In genomic region chrII:8269855-8270647, ce11 we compare ENCODE assay signal across 4 worm cellular contexts.
TF ChIP-seq lines count a peak whose summit lies in the region.

Gene tdc-1, plus strand, starts transcription at chrII:8270597.

TF ChIP-seq in whole organism, L1 larva, 84 proteins besides CTCF, POLR2A, EP300 and RAD21:
- TF ChIP-seq lir-3 (tag; optimal IDR thresholded peaks at IDR 0.05; lab: Kevin White, UChicago; ENCODE audit: poor library complexity) (no peak), efl-1 (optimal IDR thresholded peaks at IDR 0.05; lab: Kevin White, UChicago) (no peak), efl-1 (GFP tag; optimal IDR thresholded peaks at IDR 0.05 in 1 of 2; lab: Kevin White, UChicago) (peak in 1 of 2 experiments; percentile 66), ceh-8 (GFP tag; optimal IDR thresholded peaks at IDR 0.05; lab: Kevin White, UChicago) (no peak), mdl-1 (tag; optimal IDR thresholded peaks at IDR 0.05; lab: Kevin White, UChicago) (no peak), F16B12.6 (tag; optimal IDR thresholded peaks at IDR 0.05; lab: Kevin White, UChicago) (no peak), nhr-76 (tag; optimal IDR thresholded peaks at IDR 0.05; lab: Kevin White, UChicago) (no peak), elt-2 (tag; optimal IDR thresholded peaks at IDR 0.05; lab: Kevin White, UChicago) (peak; percentile 20)

TF ChIP-seq in whole organism, L4 larva, 104 proteins besides CTCF, POLR2A, EP300 and RAD21:
- TF ChIP-seq mes-2 (tag; optimal IDR thresholded peaks at IDR 0.05; lab: Kevin White, UChicago; ENCODE audit: poor library complexity, severe bottlenecking) (no peak), ctbp-1 (GFP tag; IDR thresholded peaks at IDR 0.05; lab: Robert Waterston, UW) (no peak), unc-130 (GFP tag; optimal IDR thresholded peaks at IDR 0.05; lab: Kevin White, UChicago) (peak; percentile 7), cey-2 (tag; optimal IDR thresholded peaks at IDR 0.05; lab: Kevin White, UChicago; ENCODE audit: borderline replicate concordance, insufficient read depth) (no peak), madf-5 (GFP tag; IDR thresholded peaks at IDR 0.05; lab: Robert Waterston, UW) (no peak), mxl-3 (GFP tag; optimal IDR thresholded peaks at IDR 0.05; lab: Kevin White, UChicago) (no peak), ceh-32 (tag; optimal IDR thresholded peaks at IDR 0.05; lab: Kevin White, UChicago; ENCODE audit: poor library complexity) (no peak), daf-16 (GFP tag; optimal IDR thresholded peaks at IDR 0.05; lab: Kevin White, UChicago) (no peak), daf-16 (tag; optimal IDR thresholded peaks at IDR 0.05; lab: Kevin White, UChicago) (peak; percentile 11), F44E2.7 (GFP tag; IDR thresholded peaks at IDR 0.05; lab: Robert Waterston, UW) (no peak), hlh-11 (tag; optimal IDR thresholded peaks at IDR 0.05; lab: Kevin White, UChicago) (no peak), dmd-6 (GFP tag; IDR thresholded peaks at IDR 0.05; lab: Robert Waterston, UW) (no peak), unc-62 (GFP tag; optimal IDR thresholded peaks at IDR 0.05 in 1 of 2; lab: Kevin White, UChicago) (peak in 1 of 2 experiments; percentile 80), unc-62 (tag; optimal IDR thresholded peaks at IDR 0.05; lab: Kevin White, UChicago) (no peak)

TF ChIP-seq in whole organism, late embryonic, 69 proteins besides CTCF, POLR2A, EP300 and RAD21:
- TF ChIP-seq pqm-1 (tag; optimal IDR thresholded peaks at IDR 0.05; lab: Kevin White, UChicago) = no peak
- peak; percentile 3 for TF ChIP-seq elt-2 (tag; optimal IDR thresholded peaks at IDR 0.05; lab: Kevin White, UChicago)
- TF ChIP-seq ets-4 (tag; optimal IDR thresholded peaks at IDR 0.05; lab: Kevin White, UChicago) = no peak
- no peak for TF ChIP-seq pha-4 (tag; optimal IDR thresholded peaks at IDR 0.05; lab: Kevin White, UChicago)
- no peak for TF ChIP-seq elt-4 (tag; optimal IDR thresholded peaks at IDR 0.05; lab: Kevin White, UChicago)
- TF ChIP-seq tbx-7 (tag; optimal IDR thresholded peaks at IDR 0.05; lab: Kevin White, UChicago) = no peak

TF ChIP-seq in whole organism, young adult, 124 proteins besides CTCF, POLR2A, EP300 and RAD21:
- no peak for TF ChIP-seq egl-18 (GFP tag; IDR thresholded peaks at IDR 0.05; lab: Robert Waterston, UW)
- no peak for TF ChIP-seq rcor-1 (GFP tag; IDR thresholded peaks at IDR 0.05; lab: Robert Waterston, UW)
- no peak for TF ChIP-seq pbrm-1 (GFP tag; IDR thresholded peaks at IDR 0.05; lab: Robert Waterston, UW)
- TF ChIP-seq C06A6.2 (GFP tag; conservative IDR thresholded peaks at IDR 0.05; lab: Robert Waterston, UW) = no peak
- no peak for TF ChIP-seq lin-26 (GFP tag; IDR thresholded peaks at IDR 0.05; lab: Robert Waterston, UW)
- TF ChIP-seq somi-1 (GFP tag; optimal IDR thresholded peaks at IDR 0.05; lab: Kevin White, UChicago) = no peak
- no peak for TF ChIP-seq B0336.3 (GFP tag; IDR thresholded peaks at IDR 0.05; lab: Robert Waterston, UW)
- peak; percentile 7; the same call in 1 of the 2 replicates for TF ChIP-seq dox-1 (GFP tag; IDR thresholded peaks at IDR 0.05; lab: Robert Waterston, UW)
- no peak for TF ChIP-seq attf-6 (GFP tag; IDR thresholded peaks at IDR 0.05; lab: Robert Waterston, UW)
- TF ChIP-seq tbx-9 (tag; optimal IDR thresholded peaks at IDR 0.05; lab: Kevin White, UChicago; ENCODE audit: borderline replicate concordance) = no peak
- peak; percentile 88 for TF ChIP-seq F33H1.4 (GFP tag; IDR thresholded peaks at IDR 0.05; lab: Robert Waterston, UW)
- no peak for TF ChIP-seq K11D2.4 (GFP tag; IDR thresholded peaks at IDR 0.05; lab: Robert Waterston, UW)
- no peak for TF ChIP-seq unc-130 (GFP tag; optimal IDR thresholded peaks at IDR 0.05; lab: Kevin White, UChicago)
- no peak for TF ChIP-seq madf-3 (GFP tag; IDR thresholded peaks at IDR 0.05; lab: Robert Waterston, UW)
- TF ChIP-seq lsl-1 (GFP tag; optimal IDR thresholded peaks at IDR 0.05; lab: Kevin White, UChicago) = peak; percentile 90
- TF ChIP-seq mel-28 (tag; optimal IDR thresholded peaks at IDR 0.05; lab: Kevin White, UChicago; ENCODE audit: borderline replicate concordance) = no peak
- TF ChIP-seq aptf-3 (GFP tag; IDR thresholded peaks at IDR 0.05; lab: Robert Waterston, UW) = no peak
- no peak for TF ChIP-seq die-1 (tag; optimal IDR thresholded peaks at IDR 0.05; lab: Kevin White, UChicago)
- no peak for TF ChIP-seq lag-1 (GFP tag; IDR thresholded peaks at IDR 0.05; lab: Robert Waterston, UW)
- TF ChIP-seq xnd-1 (tag; optimal IDR thresholded peaks at IDR 0.05; lab: Kevin White, UChicago) = peak; percentile 88
- TF ChIP-seq efl-1 (GFP tag; optimal IDR thresholded peaks at IDR 0.05; lab: Kevin White, UChicago) = peak; percentile 82
- peak; percentile 31 for TF ChIP-seq him-1 (tag; optimal IDR thresholded peaks at IDR 0.05; lab: Kevin White, UChicago)
- no peak for TF ChIP-seq lir-1 (GFP tag; conservative IDR thresholded peaks at IDR 0.05; lab: Robert Waterston, UW)
- no peak for TF ChIP-seq bed-1 (GFP tag; IDR thresholded peaks at IDR 0.05; lab: Robert Waterston, UW)
- TF ChIP-seq madf-8 (GFP tag; conservative IDR thresholded peaks at IDR 0.05; lab: Robert Waterston, UW) = peak; percentile 76
- TF ChIP-seq D2030.7 (GFP tag; IDR thresholded peaks at IDR 0.05; lab: Robert Waterston, UW) = peak; percentile 51
- no peak for TF ChIP-seq Y56A3A.18 (GFP tag; IDR thresholded peaks at IDR 0.05; lab: Robert Waterston, UW)
- peak; percentile 20 for TF ChIP-seq snpc-1.3 (tag; optimal IDR thresholded peaks at IDR 0.05; lab: Kevin White, UChicago; ENCODE audit: insufficient read depth)
- TF ChIP-seq B0261.1 (tag; optimal IDR thresholded peaks at IDR 0.05; lab: Kevin White, UChicago) = no peak
- TF ChIP-seq zim-3 (tag; optimal IDR thresholded peaks at IDR 0.05; lab: Kevin White, UChicago) = no peak
- TF ChIP-seq athp-1 (tag; optimal IDR thresholded peaks at IDR 0.05; lab: Kevin White, UChicago) = no peak
- peak; percentile 93 for TF ChIP-seq madf-6 (GFP tag; IDR thresholded peaks at IDR 0.05; lab: Robert Waterston, UW)
- no peak for TF ChIP-seq lin-35 (GFP tag; optimal IDR thresholded peaks at IDR 0.05; lab: Kevin White, UChicago)
- TF ChIP-seq ZK185.1 (tag; optimal IDR thresholded peaks at IDR 0.05; lab: Kevin White, UChicago; ENCODE audit: poor library complexity, severe bottlenecking) = no peak
- no peak for TF ChIP-seq F52B5.7 (tag; optimal IDR thresholded peaks at IDR 0.05; lab: Kevin White, UChicago)
- peak; percentile 59 for TF ChIP-seq lin-54 (GFP tag; optimal IDR thresholded peaks at IDR 0.05; lab: Kevin White, UChicago)
- TF ChIP-seq mxl-1 (tag; optimal IDR thresholded peaks at IDR 0.05; lab: Kevin White, UChicago) = no peak
- peak; percentile 43 for TF ChIP-seq dpl-1 (GFP tag; optimal IDR thresholded peaks at IDR 0.05; lab: Kevin White, UChicago)
- no peak for TF ChIP-seq C17E4.6 (GFP tag; IDR thresholded peaks at IDR 0.05; lab: Robert Waterston, UW)
- no peak for TF ChIP-seq F10E7.11 (tag; optimal IDR thresholded peaks at IDR 0.05; lab: Kevin White, UChicago)
